Worm (Caenorhabditis elegans) whole organism, L3 larva: ENCODE data around the gene ZK666.8.

Experiments used
- R02D3.7 ChIP-seq: fragments of 150-350 bp; optimal IDR thresholded peaks from 2 replicates; lab custom pipeline; 2014; ENCODE audit warnings: missing biosample characterization, missing genetic modification characterization
- ZK546.5 ChIP-seq: sonication (generic microtip); optimal IDR thresholded peaks from 2 replicates; lab custom pipeline; 2017; ENCODE audit warnings: missing biosample characterization, missing genetic modification characterization
- aly-2 ChIP-seq: fragments of 150-350 bp; optimal IDR thresholded peaks from 2 replicates; lab custom pipeline; 2014; ENCODE audit warnings: missing biosample characterization, missing genetic modification characterization
- ama-1 ChIP-seq: fragments of 150-350 bp; optimal IDR thresholded peaks from 2 replicates; lab custom pipeline; 2018
- ceh-28 ChIP-seq: fragments of 150-350 bp; optimal IDR thresholded peaks from 2 replicates; lab custom pipeline; 2014; ENCODE audit warnings: missing biosample characterization, missing genetic modification reagents, missing genetic modification characterization
- ceh-82 ChIP-seq: fragments of 150-350 bp; optimal IDR thresholded peaks from 2 replicates; lab custom pipeline; 2014; ENCODE audit warnings: missing biosample characterization, missing genetic modification characterization
- ceh-9 ChIP-seq: sonication (generic microtip); optimal IDR thresholded peaks from 2 replicates; lab custom pipeline; 2018; ENCODE audit warnings: missing biosample characterization, missing genetic modification characterization
- daf-12 ChIP-seq: fragments of 150-350 bp; optimal IDR thresholded peaks from 2 replicates; lab custom pipeline; 2014; ENCODE audit warnings: missing biosample characterization, missing genetic modification reagents, missing genetic modification characterization
- egl-27 ChIP-seq: sonication (generic microtip); optimal IDR thresholded peaks from 4 replicates; lab custom pipeline; 2017; ENCODE audit warnings: missing biosample characterization, missing genetic modification reagents, missing genetic modification characterization
- egl-5 ChIP-seq: fragments of 150-350 bp; optimal IDR thresholded peaks from 2 replicates; lab custom pipeline; 2017; ENCODE audit warnings: missing biosample characterization, missing genetic modification reagents, missing genetic modification characterization, inconsistent platforms
- elt-1 ChIP-seq: fragments of 150-350 bp; optimal IDR thresholded peaks from 2 replicates; lab custom pipeline; 2014; ENCODE audit warnings: missing biosample characterization, missing genetic modification characterization
- elt-2 ChIP-seq: sonication (generic microtip); optimal IDR thresholded peaks from 2 replicates; lab custom pipeline; 2016; ENCODE audit warnings: missing genetic modification reagents, mild to moderate bottlenecking, missing genetic modification characterization, missing compliant biosample characterization
- elt-3 ChIP-seq, 3 experiments: fragments of 150-350 bp in 1 of 3; sonication (generic microtip) in 2 of 3; optimal IDR thresholded peaks; 2 replicates in 2 of 3; 4 replicates in 1 of 3; lab custom pipeline; 2014 to 2017; ENCODE audit warnings: missing biosample characterization in 3 of 3, missing genetic modification characterization in 3 of 3
- fkh-2 ChIP-seq: fragments of 150-350 bp; optimal IDR thresholded peaks from 2 replicates; lab custom pipeline; 2014; ENCODE audit warnings: missing biosample characterization, missing genetic modification reagents, missing genetic modification characterization
- fos-1 ChIP-seq: fragments of 150-350 bp; optimal IDR thresholded peaks from 2 replicates; lab custom pipeline; 2014; ENCODE audit warnings: missing biosample characterization, missing genetic modification characterization
- hmg-11 ChIP-seq: sonication (generic microtip); optimal IDR thresholded peaks from 2 replicates; lab custom pipeline; 2016; ENCODE audit warnings: missing genetic modification characterization, missing compliant biosample characterization
- jun-1 ChIP-seq: fragments of 150-350 bp; optimal IDR thresholded peaks from 2 replicates; lab custom pipeline; 2014; ENCODE audit warnings: missing biosample characterization, missing genetic modification reagents, missing genetic modification characterization
- lin-15B ChIP-seq: fragments of 150-350 bp; optimal IDR thresholded peaks from 2 replicates; lab custom pipeline; 2014; ENCODE audit warnings: missing biosample characterization, missing genetic modification characterization
- lin-39 ChIP-seq: fragments of 150-350 bp; optimal IDR thresholded peaks from 2 replicates; lab custom pipeline; 2018; ENCODE audit warnings: missing biosample characterization, missing genetic modification reagents, missing genetic modification characterization
- lsy-12 ChIP-seq: sonication (generic microtip); optimal IDR thresholded peaks from 2 replicates; lab custom pipeline; 2016; ENCODE audit warnings: mild to moderate bottlenecking, missing genetic modification characterization, missing compliant biosample characterization
- mdl-1 ChIP-seq: fragments of 150-350 bp; optimal IDR thresholded peaks from 2 replicates; lab custom pipeline; 2014; ENCODE audit warnings: missing biosample characterization, missing genetic modification characterization
- mml-1 ChIP-seq: fragments of 150-350 bp; sonication (generic microtip); optimal IDR thresholded peaks from 3 replicates; lab custom pipeline; 2014; ENCODE audit warnings: missing biosample characterization, missing genetic modification characterization
- nfya-1 ChIP-seq: sonication (generic microtip); optimal IDR thresholded peaks from 2 replicates; lab custom pipeline; 2017; ENCODE audit warnings: missing genetic modification characterization, mild to moderate bottlenecking, missing compliant biosample characterization, antibody characterized with exemption, moderate library complexity; ENCODE audit not compliant: insufficient read depth
- nhr-11 ChIP-seq: fragments of 150-350 bp; optimal IDR thresholded peaks from 2 replicates; lab custom pipeline; 2014; ENCODE audit warnings: missing biosample characterization, missing genetic modification characterization
- nhr-12 ChIP-seq: fragments of 150-350 bp; optimal IDR thresholded peaks from 2 replicates; lab custom pipeline; 2014; ENCODE audit warnings: missing biosample characterization, missing genetic modification characterization
- nhr-23 ChIP-seq: fragments of 150-350 bp; optimal IDR thresholded peaks from 2 replicates; lab custom pipeline; 2014; ENCODE audit warnings: missing biosample characterization, missing genetic modification reagents, missing genetic modification characterization
- nhr-237 ChIP-seq: fragments of 150-350 bp; optimal IDR thresholded peaks from 2 replicates; lab custom pipeline; 2014; ENCODE audit warnings: missing biosample characterization, missing genetic modification characterization
- nhr-25 ChIP-seq: sonication (generic microtip); optimal IDR thresholded peaks from 2 replicates; lab custom pipeline; 2017; ENCODE audit warnings: missing biosample characterization, missing genetic modification characterization
- nhr-28 ChIP-seq: fragments of 150-350 bp; optimal IDR thresholded peaks from 2 replicates; lab custom pipeline; 2014; ENCODE audit warnings: missing biosample characterization, missing genetic modification characterization
- nhr-43 ChIP-seq: sonication (generic microtip); optimal IDR thresholded peaks from 2 replicates; lab custom pipeline; 2016; ENCODE audit warnings: mild to moderate bottlenecking, missing genetic modification characterization, missing compliant biosample characterization; ENCODE audit not compliant: poor library complexity, severe bottlenecking
- nhr-67 ChIP-seq: fragments of 150-350 bp; optimal IDR thresholded peaks from 2 replicates; lab custom pipeline; 2014; ENCODE audit warnings: missing biosample characterization, missing genetic modification characterization
- nhr-76 ChIP-seq: fragments of 150-350 bp; sonication (generic microtip); optimal IDR thresholded peaks from 5 replicates; lab custom pipeline; 2014; ENCODE audit warnings: missing biosample characterization, missing genetic modification characterization
- nhr-77 ChIP-seq: fragments of 150-350 bp; optimal IDR thresholded peaks from 2 replicates; lab custom pipeline; 2014; ENCODE audit warnings: missing biosample characterization, missing genetic modification characterization
- pha-4 ChIP-seq: fragments of 150-350 bp; optimal IDR thresholded peaks from 2 replicates; lab custom pipeline; 2014; ENCODE audit warnings: missing biosample characterization, missing genetic modification reagents, missing genetic modification characterization
- pqm-1 ChIP-seq: fragments of 150-350 bp; optimal IDR thresholded peaks from 2 replicates; lab custom pipeline; 2017; ENCODE audit warnings: missing biosample characterization, missing genetic modification characterization, inconsistent platforms
- sea-2 ChIP-seq: fragments of 150-350 bp; sonication (generic microtip); optimal IDR thresholded peaks from 4 replicates; lab custom pipeline; 2014; ENCODE audit warnings: missing biosample characterization, missing genetic modification reagents, missing genetic modification characterization
- skn-1 ChIP-seq: fragments of 150-350 bp; optimal IDR thresholded peaks from 2 replicates; lab custom pipeline; 2014; ENCODE audit warnings: missing biosample characterization, missing genetic modification characterization
- snpc-4 ChIP-seq: fragments of 150-350 bp; optimal IDR thresholded peaks from 2 replicates; lab custom pipeline; 2014; ENCODE audit warnings: missing biosample characterization, missing genetic modification characterization
- tbx-2 ChIP-seq: sonication (generic microtip); optimal IDR thresholded peaks from 2 replicates; lab custom pipeline; 2016; ENCODE audit warnings: mild to moderate bottlenecking, missing genetic modification characterization, missing compliant biosample characterization
- unc-39 ChIP-seq: sonication (generic microtip); optimal IDR thresholded peaks from 4 replicates; lab custom pipeline; 2017; ENCODE audit warnings: missing biosample characterization, missing genetic modification characterization
- unc-62 ChIP-seq: fragments of 150-350 bp; sonication (generic microtip); optimal IDR thresholded peaks from 4 replicates; lab custom pipeline; 2014; ENCODE audit warnings: missing biosample characterization, missing genetic modification reagents, missing genetic modification characterization
- zag-1 ChIP-seq: fragments of 150-350 bp; optimal IDR thresholded peaks from 2 replicates; lab custom pipeline; 2014; ENCODE audit warnings: missing biosample characterization, missing genetic modification characterization
- ztf-11 ChIP-seq: fragments of 150-350 bp; optimal IDR thresholded peaks from 2 replicates; lab custom pipeline; 2014; ENCODE audit warnings: missing biosample characterization, missing genetic modification characterization

The ZK666.8 gene

ce11 chrII:10501578-10501977 is 8.6 kb upstream of the ZK666.8 start:
- TF ChIP-seq sea-2 (GFP tag; lab: Kevin White, UChicago): no peak
- TF ChIP-seq ceh-28 (tag; lab: Kevin White, UChicago): peak; percentile 30
- TF ChIP-seq nhr-67 (tag; lab: Kevin White, UChicago): no peak
- peak; percentile 83 for TF ChIP-seq nhr-25 (tag; lab: Kevin White, UChicago)
- no peak for TF ChIP-seq nhr-76 (tag; lab: Kevin White, UChicago)
- peak; percentile 39 for TF ChIP-seq mdl-1
- no peak for TF ChIP-seq mml-1
- TF ChIP-seq zag-1 (tag; lab: Kevin White, UChicago): no peak
- no peak for TF ChIP-seq ceh-82 (tag; lab: Kevin White, UChicago)
- peak; percentile 51 for TF ChIP-seq egl-5 (tag; lab: Kevin White, UChicago)
- no peak for TF ChIP-seq ZK546.5 (tag; lab: Kevin White, UChicago)
- peak; percentile 22 for TF ChIP-seq R02D3.7 (tag; lab: Kevin White, UChicago)
- TF ChIP-seq ceh-9 (tag; lab: Kevin White, UChicago): no peak
- no peak for TF ChIP-seq fkh-2 (tag; lab: Kevin White, UChicago)
- TF ChIP-seq unc-62 (GFP tag; lab: Kevin White, UChicago): peak; percentile 77
- no peak for TF ChIP-seq nhr-77 (tag; lab: Kevin White, UChicago)
- TF ChIP-seq hmg-11 (tag; lab: Kevin White, UChicago): peak; percentile 51
- no peak for TF ChIP-seq nhr-12 (tag; lab: Kevin White, UChicago)
- no peak for TF ChIP-seq nhr-237 (tag; lab: Kevin White, UChicago)
- no peak for TF ChIP-seq nhr-11 (tag; lab: Kevin White, UChicago)
- no peak for TF ChIP-seq nhr-28 (tag; lab: Kevin White, UChicago)
- no peak for TF ChIP-seq daf-12 (tag; lab: Kevin White, UChicago)
- TF ChIP-seq nhr-43 (tag; lab: Kevin White, UChicago): peak; percentile 74
- TF ChIP-seq lin-39 (tag; lab: Kevin White, UChicago): peak; percentile 50
- peak; percentile 59 for TF ChIP-seq elt-1 (tag; lab: Kevin White, UChicago)
- no peak for TF ChIP-seq egl-27
- peak; percentile 9 for TF ChIP-seq pha-4 (tag; lab: Kevin White, UChicago)
- peak; percentile 38 for TF ChIP-seq pqm-1 (tag; lab: Kevin White, UChicago)
- peak; percentile 69 for TF ChIP-seq skn-1 (tag; lab: Kevin White, UChicago)
- peak; percentile 79 for TF ChIP-seq nfya-1
- no peak for TF ChIP-seq ztf-11 (tag; lab: Kevin White, UChicago)
- no peak for TF ChIP-seq snpc-4 (tag; lab: Kevin White, UChicago)
- TF ChIP-seq aly-2 (tag; lab: Kevin White, UChicago): no peak
- TF ChIP-seq unc-39 (tag; lab: Kevin White, UChicago): no peak
- peak; percentile 55 for TF ChIP-seq nhr-23 (tag; lab: Kevin White, UChicago)
- no peak for TF ChIP-seq jun-1 (tag; lab: Kevin White, UChicago)
- peak; percentile 52 for TF ChIP-seq lin-15B (tag; lab: Kevin White, UChicago)
- TF ChIP-seq tbx-2: no peak
- peak; percentile 46 for TF ChIP-seq lsy-12
- no peak for TF ChIP-seq fos-1 (tag; lab: Kevin White, UChicago)
- TF ChIP-seq ama-1: peak; percentile 67
- no peak for TF ChIP-seq elt-3 (tag; optimal IDR thresholded peaks at IDR 0.05; lab: Kevin White, UChicago)

DNA sequence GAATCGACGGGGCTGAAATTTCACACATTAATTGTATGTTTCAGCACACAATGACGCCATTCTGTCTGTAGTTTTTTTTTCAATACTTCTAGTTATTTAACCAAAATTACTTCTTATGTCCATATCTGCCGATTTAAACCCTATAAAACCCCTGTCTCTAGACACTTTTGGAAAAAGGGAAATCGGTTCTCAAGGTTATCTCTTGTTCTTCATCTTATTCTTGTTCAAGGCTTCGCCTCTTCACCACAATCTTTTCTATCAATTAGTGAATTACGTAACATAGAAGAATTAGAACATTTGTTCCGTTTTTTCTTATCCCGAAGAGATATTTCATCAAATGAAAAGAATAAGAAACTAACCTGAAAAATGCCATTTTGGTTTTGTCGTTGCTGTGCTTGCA is 7.7 kb upstream of the ZK666.8 start:
- TF ChIP-seq nhr-25 (tag; lab: Kevin White, UChicago) (peak; percentile 76), elt-2 (tag; lab: Kevin White, UChicago) (no peak), elt-3 (tag; optimal IDR thresholded peaks at IDR 0.05; lab: Kevin White, UChicago) (peak in 1 of 3 experiments; percentile 16), nhr-23 (tag; lab: Kevin White, UChicago) (peak; percentile 82)
